Fruit fly (Drosophila melanogaster) whole organism, embryonic: ENCODE results near the gene Yif1.

Experiments used
- Asciz ChIP-seq: fragments of 200-800 bp; sonication (Bioruptor generic); optimal IDR thresholded peaks from 2 replicates; lab custom pipeline; 2017; ENCODE audit warnings: missing biosample characterization, mild to moderate bottlenecking, missing genetic modification characterization, missing genetic modification reagents
- CG11093 ChIP-seq: fragments of 200-800 bp; sonication (Bioruptor generic); IDR thresholded peaks from 3 replicates; pipeline ENCODE4 v1.3.6; 2022; ENCODE audit warnings: missing biosample characterization, missing genetic modification characterization
- CG11456 ChIP-seq: fragments of 200-800 bp; sonication (Bioruptor generic); IDR thresholded peaks from 3 replicates; pipeline ENCODE4 v1.3.6; 2022; ENCODE audit warnings: missing biosample characterization, missing genetic modification characterization
- CG11504 ChIP-seq: fragments of 200-800 bp; sonication (Bioruptor generic); optimal IDR thresholded peaks from 3 replicates; lab custom pipeline; 2019; ENCODE audit warnings: missing biosample characterization, mild to moderate bottlenecking, missing genetic modification characterization, moderate library complexity
- CG12744 ChIP-seq: fragments of 200-800 bp; sonication (Bioruptor generic); optimal IDR thresholded peaks from 2 replicates; lab custom pipeline; 2016; ENCODE audit warnings: missing biosample characterization, missing genetic modification characterization
- CG13775 ChIP-seq: fragments of 200-800 bp; sonication (Bioruptor generic); optimal IDR thresholded peaks from 3 replicates; lab custom pipeline; 2017; ENCODE audit warnings: missing biosample characterization, mild to moderate bottlenecking, missing genetic modification characterization
- CG13894 ChIP-seq: fragments of 200-800 bp; sonication (Bioruptor generic); optimal IDR thresholded peaks from 3 replicates; lab custom pipeline; 2018; ENCODE audit warnings: missing biosample characterization, mild to moderate bottlenecking, missing genetic modification characterization, moderate library complexity
- CG14441 ChIP-seq: fragments of 200-800 bp; sonication (Bioruptor generic); IDR thresholded peaks from 2 replicates; pipeline ENCODE4 v1.3.6; 2022; ENCODE audit warnings: missing biosample characterization, missing genetic modification characterization
- CG15011 ChIP-seq: fragments of 200-800 bp; sonication (Bioruptor generic); optimal IDR thresholded peaks from 3 replicates; lab custom pipeline; 2018; ENCODE audit warnings: missing biosample characterization, mild to moderate bottlenecking, missing genetic modification characterization
- CG15514 ChIP-seq: fragments of 200-800 bp; sonication (Bioruptor generic); optimal IDR thresholded peaks from 3 replicates; lab custom pipeline; 2017; ENCODE audit warnings: missing biosample characterization, missing genetic modification characterization, mild to moderate bottlenecking, moderate library complexity, missing genetic modification reagents
- CG15696 ChIP-seq: fragments of 200-800 bp; sonication (Bioruptor generic); optimal IDR thresholded peaks from 2 replicates; lab custom pipeline; 2019; ENCODE audit warnings: missing biosample characterization, mild to moderate bottlenecking, missing genetic modification characterization, moderate library complexity
- CG2199 ChIP-seq: fragments of 200-800 bp; sonication (Bioruptor generic); IDR thresholded peaks from 3 replicates; pipeline ENCODE4 v1.3.6; 2022; ENCODE audit warnings: missing biosample characterization, missing genetic modification characterization
- CG2889 ChIP-seq: fragments of 200-800 bp; sonication (Bioruptor generic); IDR thresholded peaks from 3 replicates; pipeline ENCODE4 v1.3.6; 2022; ENCODE audit warnings: missing biosample characterization, missing genetic modification characterization
- CG3065 ChIP-seq: fragments of 200-800 bp; sonication (Bioruptor generic); optimal IDR thresholded peaks from 2 replicates; lab custom pipeline; 2016; ENCODE audit warnings: missing biosample characterization, missing genetic modification characterization
- CG4707 ChIP-seq: fragments of 200-800 bp; sonication (Bioruptor generic); optimal IDR thresholded peaks from 2 replicates; lab custom pipeline; 2018; ENCODE audit warnings: missing biosample characterization, mild to moderate bottlenecking, missing genetic modification characterization, moderate library complexity
- CG5953 ChIP-seq: fragments of 200-800 bp; sonication (Bioruptor generic); IDR thresholded peaks from 2 replicates; pipeline ENCODE4 v1.3.6; 2022; ENCODE audit warnings: missing biosample characterization, missing genetic modification characterization
- CG6272 ChIP-seq: fragments of 200-800 bp; sonication (Bioruptor generic); IDR thresholded peaks from 2 replicates; pipeline ENCODE4 v1.3.6; 2022; ENCODE audit warnings: missing biosample characterization, missing genetic modification characterization
- CG6813 ChIP-seq: fragments of 200-800 bp; sonication (Bioruptor generic); optimal IDR thresholded peaks from 2 replicates; lab custom pipeline; 2017; ENCODE audit warnings: missing biosample characterization, missing genetic modification characterization, mild to moderate bottlenecking, moderate library complexity, missing genetic modification reagents
- CrebB ChIP-seq: fragments of 200-800 bp; sonication (Bioruptor generic); optimal IDR thresholded peaks from 3 replicates; lab custom pipeline; 2018; ENCODE audit warnings: missing biosample characterization, mild to moderate bottlenecking, missing genetic modification characterization
- Doc2 ChIP-seq: fragments of 200-800 bp; sonication (Bioruptor generic); IDR thresholded peaks from 2 replicates; pipeline ENCODE4 v1.3.6; 2022; ENCODE audit warnings: missing biosample characterization, missing genetic modification characterization
- E2f1 ChIP-seq: fragments of 200-800 bp; sonication (Bioruptor generic); IDR thresholded peaks from 2 replicates; pipeline ENCODE4 v1.3.6; 2022; ENCODE audit warnings: missing biosample characterization, missing genetic modification characterization
- Eip74EF ChIP-seq, 2 experiments: fragments of 200-800 bp in 1 of 2; fragments of >200 bp in 1 of 2; sonication (Bioruptor generic) in 1 of 2; optimal IDR thresholded peaks; 2 replicates each; lab custom pipeline; 2017 to 2019; ENCODE audit warnings: missing biosample characterization in 2 of 2, missing genetic modification characterization in 2 of 2, mild to moderate bottlenecking in 1 of 2, moderate library complexity in 1 of 2
- Fer1 ChIP-seq: fragments of 200-800 bp; sonication (Bioruptor generic); optimal IDR thresholded peaks from 2 replicates; lab custom pipeline; 2017; ENCODE audit warnings: missing biosample characterization, mild to moderate bottlenecking, missing genetic modification characterization
- Gsc ChIP-seq: fragments of 200-800 bp; sonication (Bioruptor generic); IDR thresholded peaks from 2 replicates; pipeline ENCODE4 v1.3.6; 2022; ENCODE audit warnings: missing biosample characterization, missing genetic modification characterization
- Hmx ChIP-seq: fragments of 200-800 bp; sonication (Bioruptor generic); optimal IDR thresholded peaks from 2 replicates; lab custom pipeline; 2016; ENCODE audit warnings: missing biosample characterization, missing genetic modification characterization
- Hr51 ChIP-seq, 2 experiments: fragments of 200-800 bp; sonication (Bioruptor generic); optimal IDR thresholded peaks; 2 replicates in 1 of 2; 3 replicates in 1 of 2; lab custom pipeline; 2016 to 2018; ENCODE audit warnings: missing biosample characterization in 2 of 2, missing genetic modification characterization in 2 of 2, mild to moderate bottlenecking in 1 of 2, moderate library complexity in 1 of 2
- Oli ChIP-seq: fragments of 200-800 bp; sonication (Bioruptor generic); optimal IDR thresholded peaks from 2 replicates; lab custom pipeline; 2018; ENCODE audit warnings: missing biosample characterization, mild to moderate bottlenecking, missing genetic modification characterization, moderate library complexity
- Pdp1 ChIP-seq, 2 experiments: fragments of 200-800 bp; sonication (Bioruptor generic); optimal IDR thresholded peaks; 3 replicates each; lab custom pipeline; 2016; ENCODE audit warnings: missing biosample characterization in 2 of 2, missing genetic modification characterization in 2 of 2, mild to moderate bottlenecking in 1 of 2, moderate library complexity in 1 of 2
- YL-1 ChIP-seq: fragments of 200-800 bp; sonication (Bioruptor generic); optimal IDR thresholded peaks from 3 replicates; lab custom pipeline; 2017; ENCODE audit warnings: missing biosample characterization, mild to moderate bottlenecking, missing genetic modification characterization
- btn ChIP-seq: fragments of 200-800 bp; sonication (Bioruptor generic); optimal IDR thresholded peaks from 2 replicates; lab custom pipeline; 2016; ENCODE audit warnings: missing biosample characterization, missing genetic modification characterization
- crc ChIP-seq: fragments of 200-800 bp; sonication (Bioruptor generic); optimal IDR thresholded peaks from 2 replicates; lab custom pipeline; 2016; ENCODE audit warnings: missing biosample characterization, missing genetic modification characterization
- da ChIP-seq: fragments of 200-800 bp; sonication (Bioruptor generic); optimal IDR thresholded peaks from 2 replicates; lab custom pipeline; 2016; ENCODE audit warnings: missing biosample characterization, missing genetic modification characterization
- dmrt11E ChIP-seq: fragments of 200-800 bp; sonication (Bioruptor generic); optimal IDR thresholded peaks from 3 replicates; lab custom pipeline; 2018; ENCODE audit warnings: missing biosample characterization, mild to moderate bottlenecking, missing genetic modification characterization, moderate library complexity
- ems ChIP-seq: fragments of 200-800 bp; sonication (Bioruptor generic); optimal IDR thresholded peaks from 3 replicates; lab custom pipeline; 2016; ENCODE audit warnings: missing biosample characterization, missing genetic modification characterization
- eve ChIP-seq, 2 experiments: fragments of >200 bp; optimal IDR thresholded peaks; 2 replicates each; lab custom pipeline; 2017; ENCODE audit warnings: missing biosample characterization in 2 of 2, missing genetic modification characterization in 2 of 2
- fd96Cb ChIP-seq: fragments of 200-800 bp; sonication (Bioruptor generic); optimal IDR thresholded peaks from 2 replicates; lab custom pipeline; 2018; ENCODE audit warnings: missing biosample characterization, mild to moderate bottlenecking, missing genetic modification characterization, moderate library complexity
- hkb ChIP-seq, 2 experiments: fragments of 200-800 bp in 1 of 2; fragments of >200 bp in 1 of 2; sonication (Bioruptor generic) in 1 of 2; IDR thresholded peaks in 1 of 2; optimal IDR thresholded peaks in 1 of 2; 2 replicates each; pipeline versions ENCODE4 v1.3.6 to Lab custom; 2017 to 2022; ENCODE audit warnings: missing biosample characterization in 1 of 2, missing genetic modification characterization in 1 of 2
- lab ChIP-seq: fragments of 200-800 bp; sonication (Bioruptor generic); optimal IDR thresholded peaks from 3 replicates; lab custom pipeline; 2017; ENCODE audit warnings: missing biosample characterization, missing genetic modification characterization, mild to moderate bottlenecking, moderate library complexity, missing genetic modification reagents
- nerfin-2 ChIP-seq: fragments of 200-800 bp; sonication (Bioruptor generic); IDR thresholded peaks from 2 replicates; pipeline ENCODE4 v1.3.6; 2022; ENCODE audit warnings: missing biosample characterization, missing genetic modification characterization; ENCODE audit not compliant: partially characterized antibody
- nom ChIP-seq: fragments of 200-800 bp; sonication (Bioruptor generic); optimal IDR thresholded peaks from 2 replicates; lab custom pipeline; 2017; ENCODE audit warnings: missing biosample characterization, missing genetic modification characterization, mild to moderate bottlenecking, moderate library complexity, missing genetic modification reagents
- pb ChIP-seq: fragments of 200-800 bp; sonication (Bioruptor generic); optimal IDR thresholded peaks from 3 replicates; lab custom pipeline; 2016; ENCODE audit warnings: missing biosample characterization, missing genetic modification characterization
- pho ChIP-seq: fragments of 200-800 bp; sonication (Bioruptor generic); optimal IDR thresholded peaks from 2 replicates; lab custom pipeline; 2016; ENCODE audit warnings: missing biosample characterization, missing genetic modification characterization
- row ChIP-seq: fragments of 200-800 bp; sonication (Bioruptor generic); IDR thresholded peaks from 3 replicates; pipeline ENCODE4 v1.3.6; 2022; ENCODE audit warnings: missing biosample characterization, missing genetic modification characterization
- scrt ChIP-seq: fragments of 200-800 bp; sonication (Bioruptor generic); optimal IDR thresholded peaks from 2 replicates; lab custom pipeline; 2018; ENCODE audit warnings: missing biosample characterization, mild to moderate bottlenecking, missing genetic modification characterization, moderate library complexity
- sens ChIP-seq: fragments of 200-800 bp; sonication (Bioruptor generic); peaks from one replicate; lab custom pipeline; 2016; ENCODE audit warnings: missing biosample characterization, missing genetic modification characterization
- shn ChIP-seq: fragments of 200-800 bp; sonication (Bioruptor generic); optimal IDR thresholded peaks from 3 replicates; lab custom pipeline; 2016; ENCODE audit warnings: missing biosample characterization, missing genetic modification characterization
- sisA ChIP-seq: fragments of 200-800 bp; sonication (Bioruptor generic); IDR thresholded peaks from 2 replicates; pipeline ENCODE4 v1.3.6; 2022; ENCODE audit warnings: missing biosample characterization, missing genetic modification characterization

The Yif1 gene

dm6 chr3R:26700125-26700524 is 17.5 kb upstream of the Yif1 start (continued):
- TF ChIP-seq CG12744 (GFP tag; lab: Kevin White, UChicago) (no peak), sens (GFP tag; lab: Kevin White, UChicago) (peak; percentile 28), CG6272 (GFP tag; lab: Robert Waterston, UW) (no peak), dmrt11E (tag; lab: Kevin White, UChicago) (no peak), CG5953 (GFP tag; lab: Robert Waterston, UW) (no peak), row (GFP tag; lab: Robert Waterston, UW) (peak; percentile 42; the same call in 1 of the 3 replicates), eve (GFP tag; optimal IDR thresholded peaks at IDR 0.05; lab: Kevin White, UChicago) (no peak), Asciz (no peak), pho (GFP tag; lab: Kevin White, UChicago) (no peak), nerfin-2 (no peak), fd96Cb (tag; lab: Kevin White, UChicago) (no peak), CG11456 (GFP tag; lab: Robert Waterston, UW) (no peak), CG11504 (peak; percentile 16), CG2199 (GFP tag; lab: Robert Waterston, UW) (no peak), CG3065 (GFP tag; lab: Kevin White, UChicago) (no peak), Gsc (no peak), CG11093 (GFP tag; lab: Robert Waterston, UW) (no peak), CG15514 (GFP tag; lab: Kevin White, UChicago) (peak; percentile 28), da (GFP tag; lab: Kevin White, UChicago) (no peak), Hr51 (GFP tag; optimal IDR thresholded peaks at IDR 0.05; lab: Kevin White, UChicago) (peak in 1 of 2 experiments; percentile 15), CG14441 (GFP tag; lab: Robert Waterston, UW) (no peak), lab (GFP tag; lab: Kevin White, UChicago) (peak; percentile 59), Oli (tag; lab: Kevin White, UChicago) (no peak), Fer1 (peak; percentile 9), CG15011 (GFP tag; lab: Kevin White, UChicago) (no peak), btn (no peak), sisA (GFP tag; lab: Robert Waterston, UW) (peak; percentile 8; the same call in 1 of the 2 replicates)

- TF ChIP-seq Pdp1 (GFP tag; optimal IDR thresholded peaks at IDR 0.05; lab: Kevin White, UChicago): peak in 1 of 2 experiments; percentile 56
- no peak for TF ChIP-seq ems (GFP tag; lab: Kevin White, UChicago)
- peak; percentile 29 for TF ChIP-seq CG11504
- TF ChIP-seq scrt: peak; percentile 52
These were observed 13.4 kb upstream of the Yif1 start for dm6 chr3R:26704310-26704709.

- TF ChIP-seq CG2889 (GFP tag; lab: Robert Waterston, UW) (peak; percentile 98), lab (GFP tag; lab: Kevin White, UChicago) (peak; percentile 100), nom (GFP tag; lab: Kevin White, UChicago) (peak; percentile 92), hkb (optimal IDR thresholded peaks at IDR 0.05; lab: Kevin White, UChicago) (no peak), hkb (GFP tag; IDR thresholded peaks at IDR 0.05; lab: Robert Waterston, UW) (peak; percentile 99), Eip74EF (GFP tag; optimal IDR thresholded peaks at IDR 0.05; lab: Kevin White, UChicago) (peak in 1 of 2 experiments; percentile 95), Hmx (GFP tag; lab: Kevin White, UChicago) (peak; percentile 93), CG12744 (GFP tag; lab: Kevin White, UChicago) (peak; percentile 98), CG14441 (GFP tag; lab: Robert Waterston, UW) (peak; percentile 99), shn (GFP tag; lab: Kevin White, UChicago) (peak; percentile 98), Doc2 (GFP tag; lab: Robert Waterston, UW) (peak; percentile 97), E2f1 (GFP tag; lab: Robert Waterston, UW) (peak; percentile 98), CG4707 (GFP tag; lab: Kevin White, UChicago) (peak; percentile 83), crc (GFP tag; lab: Kevin White, UChicago) (peak; percentile 98), CG15696 (tag; lab: Kevin White, UChicago) (peak; percentile 84), YL-1 (GFP tag; lab: Kevin White, UChicago) (peak; percentile 90), CrebB (peak; percentile 99), pho (GFP tag; lab: Kevin White, UChicago) (peak; percentile 99), pb (GFP tag; lab: Kevin White, UChicago) (peak; percentile 98), CG15514 (GFP tag; lab: Kevin White, UChicago) (peak; percentile 96), CG13775 (GFP tag; lab: Kevin White, UChicago) (peak; percentile 95), CG6813 (GFP tag; lab: Kevin White, UChicago) (peak; percentile 99), CG13894 (tag; lab: Kevin White, UChicago) (peak; percentile 99)
These were observed 3.5 kb upstream of the Yif1 start, which contains the start of gene amon for dm6 chr3R:26714109-26714576. amon (minus strand) TSS chr3R:26714159.
